Worm (Caenorhabditis elegans): ENCODE results near the gene Y116A8B.1.

DNA sequence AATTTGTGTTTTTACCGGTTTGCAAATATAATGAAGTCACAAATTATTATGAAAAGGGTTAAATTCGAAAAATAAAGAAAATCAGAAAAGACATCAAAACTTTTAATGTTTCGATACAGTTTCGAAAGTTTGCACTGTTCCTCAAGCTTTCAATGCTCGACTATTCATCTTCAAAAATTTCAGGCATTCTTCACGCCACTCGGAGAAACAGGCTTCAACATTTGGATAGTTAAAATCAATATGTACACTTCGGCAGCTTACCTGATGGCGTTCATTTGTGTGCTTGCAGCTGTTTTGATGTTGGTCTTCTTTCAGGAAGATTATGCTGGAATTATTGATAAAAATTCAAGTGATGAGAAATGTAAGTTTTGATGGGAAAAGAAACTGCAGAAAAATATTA is 31.0 kb downstream of the Y116A8B.1 start:
- TF ChIP-seq nfya-1 (tag; optimal IDR thresholded peaks at IDR 0.05; ENCODE audit: insufficient read depth) (no peak), egl-27 (tag; optimal IDR thresholded peaks at IDR 0.05) (no peak), lin-39 (tag; optimal IDR thresholded peaks at IDR 0.05) (no peak)
